Worm (Caenorhabditis elegans) whole organism, L3 larva: ENCODE results near the gene dnc-2.
A peak's percentile ranks its signal among the peaks of the same experiment; 100 is the strongest.

Source experiments
- R02D3.7 ChIP-seq: fragments of 150-350 bp; optimal IDR thresholded peaks from 2 replicates; lab custom pipeline; 2014; ENCODE audit warnings: missing biosample characterization, missing genetic modification characterization
- ZK546.5 ChIP-seq: sonication (generic microtip); optimal IDR thresholded peaks from 2 replicates; lab custom pipeline; 2017; ENCODE audit warnings: missing biosample characterization, missing genetic modification characterization
- aly-2 ChIP-seq: fragments of 150-350 bp; optimal IDR thresholded peaks from 2 replicates; lab custom pipeline; 2014; ENCODE audit warnings: missing biosample characterization, missing genetic modification characterization
- ama-1 ChIP-seq: fragments of 150-350 bp; optimal IDR thresholded peaks from 2 replicates; lab custom pipeline; 2018
- ceh-16 ChIP-seq: sonication (generic microtip); optimal IDR thresholded peaks from 2 replicates; lab custom pipeline; 2017; ENCODE audit warnings: missing biosample characterization, missing genetic modification characterization
- ceh-82 ChIP-seq: fragments of 150-350 bp; optimal IDR thresholded peaks from 2 replicates; lab custom pipeline; 2014; ENCODE audit warnings: missing biosample characterization, missing genetic modification characterization
- ceh-9 ChIP-seq: sonication (generic microtip); optimal IDR thresholded peaks from 2 replicates; lab custom pipeline; 2018; ENCODE audit warnings: missing biosample characterization, missing genetic modification characterization
- daf-12 ChIP-seq: fragments of 150-350 bp; optimal IDR thresholded peaks from 2 replicates; lab custom pipeline; 2014; ENCODE audit warnings: missing biosample characterization, missing genetic modification reagents, missing genetic modification characterization
- egl-27 ChIP-seq: sonication (generic microtip); optimal IDR thresholded peaks from 4 replicates; lab custom pipeline; 2017; ENCODE audit warnings: missing biosample characterization, missing genetic modification reagents, missing genetic modification characterization
- egl-5 ChIP-seq: fragments of 150-350 bp; optimal IDR thresholded peaks from 2 replicates; lab custom pipeline; 2017; ENCODE audit warnings: missing biosample characterization, missing genetic modification reagents, missing genetic modification characterization, inconsistent platforms
- elt-1 ChIP-seq: fragments of 150-350 bp; optimal IDR thresholded peaks from 2 replicates; lab custom pipeline; 2014; ENCODE audit warnings: missing biosample characterization, missing genetic modification characterization
- elt-2 ChIP-seq: sonication (generic microtip); optimal IDR thresholded peaks from 2 replicates; lab custom pipeline; 2016; ENCODE audit warnings: missing genetic modification reagents, mild to moderate bottlenecking, missing genetic modification characterization, missing compliant biosample characterization
- elt-3 ChIP-seq, 3 experiments: fragments of 150-350 bp in 1 of 3; sonication (generic microtip) in 2 of 3; optimal IDR thresholded peaks; 2 replicates in 2 of 3; 4 replicates in 1 of 3; lab custom pipeline; 2014 to 2017; ENCODE audit warnings: missing biosample characterization in 3 of 3, missing genetic modification characterization in 3 of 3
- eor-1 ChIP-seq, 2 experiments: fragments of 150-350 bp; optimal IDR thresholded peaks; 2 replicates each; lab custom pipeline; 2014 to 2018; ENCODE audit warnings: missing biosample characterization in 2 of 2, missing genetic modification characterization in 2 of 2
- fkh-10 ChIP-seq: sonication (generic microtip); optimal IDR thresholded peaks from 2 replicates; lab custom pipeline; 2017; ENCODE audit warnings: missing biosample characterization, missing genetic modification reagents, missing genetic modification characterization
- fkh-2 ChIP-seq: fragments of 150-350 bp; optimal IDR thresholded peaks from 2 replicates; lab custom pipeline; 2014; ENCODE audit warnings: missing biosample characterization, missing genetic modification reagents, missing genetic modification characterization
- fos-1 ChIP-seq: fragments of 150-350 bp; optimal IDR thresholded peaks from 2 replicates; lab custom pipeline; 2014; ENCODE audit warnings: missing biosample characterization, missing genetic modification characterization
- hmg-11 ChIP-seq: sonication (generic microtip); optimal IDR thresholded peaks from 2 replicates; lab custom pipeline; 2016; ENCODE audit warnings: missing genetic modification characterization, missing compliant biosample characterization
- jun-1 ChIP-seq: fragments of 150-350 bp; optimal IDR thresholded peaks from 2 replicates; lab custom pipeline; 2014; ENCODE audit warnings: missing biosample characterization, missing genetic modification reagents, missing genetic modification characterization
- lin-15B ChIP-seq: fragments of 150-350 bp; optimal IDR thresholded peaks from 2 replicates; lab custom pipeline; 2014; ENCODE audit warnings: missing biosample characterization, missing genetic modification characterization
- lin-39 ChIP-seq: fragments of 150-350 bp; optimal IDR thresholded peaks from 2 replicates; lab custom pipeline; 2018; ENCODE audit warnings: missing biosample characterization, missing genetic modification reagents, missing genetic modification characterization
- lsy-12 ChIP-seq: sonication (generic microtip); optimal IDR thresholded peaks from 2 replicates; lab custom pipeline; 2016; ENCODE audit warnings: mild to moderate bottlenecking, missing genetic modification characterization, missing compliant biosample characterization
- mdl-1 ChIP-seq: fragments of 150-350 bp; optimal IDR thresholded peaks from 2 replicates; lab custom pipeline; 2014; ENCODE audit warnings: missing biosample characterization, missing genetic modification characterization
- mml-1 ChIP-seq: fragments of 150-350 bp; sonication (generic microtip); optimal IDR thresholded peaks from 3 replicates; lab custom pipeline; 2014; ENCODE audit warnings: missing biosample characterization, missing genetic modification characterization
- nfya-1 ChIP-seq: sonication (generic microtip); optimal IDR thresholded peaks from 2 replicates; lab custom pipeline; 2017; ENCODE audit warnings: missing genetic modification characterization, mild to moderate bottlenecking, missing compliant biosample characterization, antibody characterized with exemption, moderate library complexity; ENCODE audit not compliant: insufficient read depth
- nhr-23 ChIP-seq: fragments of 150-350 bp; optimal IDR thresholded peaks from 2 replicates; lab custom pipeline; 2014; ENCODE audit warnings: missing biosample characterization, missing genetic modification reagents, missing genetic modification characterization
- nhr-25 ChIP-seq: sonication (generic microtip); optimal IDR thresholded peaks from 2 replicates; lab custom pipeline; 2017; ENCODE audit warnings: missing biosample characterization, missing genetic modification characterization
- nhr-28 ChIP-seq: fragments of 150-350 bp; optimal IDR thresholded peaks from 2 replicates; lab custom pipeline; 2014; ENCODE audit warnings: missing biosample characterization, missing genetic modification characterization
- nhr-43 ChIP-seq: sonication (generic microtip); optimal IDR thresholded peaks from 2 replicates; lab custom pipeline; 2016; ENCODE audit warnings: mild to moderate bottlenecking, missing genetic modification characterization, missing compliant biosample characterization; ENCODE audit not compliant: poor library complexity, severe bottlenecking
- nhr-67 ChIP-seq: fragments of 150-350 bp; optimal IDR thresholded peaks from 2 replicates; lab custom pipeline; 2014; ENCODE audit warnings: missing biosample characterization, missing genetic modification characterization
- nhr-76 ChIP-seq: fragments of 150-350 bp; sonication (generic microtip); optimal IDR thresholded peaks from 5 replicates; lab custom pipeline; 2014; ENCODE audit warnings: missing biosample characterization, missing genetic modification characterization
- nhr-77 ChIP-seq: fragments of 150-350 bp; optimal IDR thresholded peaks from 2 replicates; lab custom pipeline; 2014; ENCODE audit warnings: missing biosample characterization, missing genetic modification characterization
- pha-4 ChIP-seq: fragments of 150-350 bp; optimal IDR thresholded peaks from 2 replicates; lab custom pipeline; 2014; ENCODE audit warnings: missing biosample characterization, missing genetic modification reagents, missing genetic modification characterization
- pqm-1 ChIP-seq: fragments of 150-350 bp; optimal IDR thresholded peaks from 2 replicates; lab custom pipeline; 2017; ENCODE audit warnings: missing biosample characterization, missing genetic modification characterization, inconsistent platforms
- sea-2 ChIP-seq: fragments of 150-350 bp; sonication (generic microtip); optimal IDR thresholded peaks from 4 replicates; lab custom pipeline; 2014; ENCODE audit warnings: missing biosample characterization, missing genetic modification reagents, missing genetic modification characterization
- skn-1 ChIP-seq: fragments of 150-350 bp; optimal IDR thresholded peaks from 2 replicates; lab custom pipeline; 2014; ENCODE audit warnings: missing biosample characterization, missing genetic modification characterization
- snpc-4 ChIP-seq: fragments of 150-350 bp; optimal IDR thresholded peaks from 2 replicates; lab custom pipeline; 2014; ENCODE audit warnings: missing biosample characterization, missing genetic modification characterization
- tbx-2 ChIP-seq: sonication (generic microtip); optimal IDR thresholded peaks from 2 replicates; lab custom pipeline; 2016; ENCODE audit warnings: mild to moderate bottlenecking, missing genetic modification characterization, missing compliant biosample characterization
- unc-62 ChIP-seq: fragments of 150-350 bp; sonication (generic microtip); optimal IDR thresholded peaks from 4 replicates; lab custom pipeline; 2014; ENCODE audit warnings: missing biosample characterization, missing genetic modification reagents, missing genetic modification characterization
- zag-1 ChIP-seq: fragments of 150-350 bp; optimal IDR thresholded peaks from 2 replicates; lab custom pipeline; 2014; ENCODE audit warnings: missing biosample characterization, missing genetic modification characterization
- ztf-11 ChIP-seq: fragments of 150-350 bp; optimal IDR thresholded peaks from 2 replicates; lab custom pipeline; 2014; ENCODE audit warnings: missing biosample characterization, missing genetic modification characterization
- ztf-4 ChIP-seq: fragments of 150-350 bp; optimal IDR thresholded peaks from 2 replicates; lab custom pipeline; 2014; ENCODE audit warnings: missing biosample characterization, missing genetic modification characterization

Gene dnc-2

DNA sequence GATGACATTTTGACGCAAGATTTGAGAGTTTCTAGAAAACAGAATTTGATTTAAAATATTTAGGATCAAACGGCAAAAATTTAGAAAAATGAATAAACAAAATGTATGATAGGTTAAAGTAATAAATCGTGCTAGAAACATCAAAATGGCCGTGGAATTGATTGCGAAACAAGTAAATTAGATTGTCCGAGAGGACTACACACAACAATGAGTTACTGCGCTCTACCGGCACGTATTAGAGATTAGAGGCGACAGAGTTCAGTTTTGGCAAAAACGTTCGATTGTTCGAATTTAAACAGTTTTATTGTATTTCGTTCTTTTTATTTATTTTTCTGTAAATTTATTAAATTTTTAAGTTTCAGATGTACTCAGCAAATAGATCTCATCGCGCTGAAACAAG lies at the start of gene dnc-2, which contains the start of gene bcl-7:
Gene dnc-2, minus strand, starts transcription at position 33 of the 400 bp plus-strand sequence.
Gene bcl-7, plus strand, starts transcription at position 363 of the 400 bp plus-strand sequence.
- peak; percentile 82 for TF ChIP-seq pha-4 (tag; lab: Kevin White, UChicago)
- TF ChIP-seq nhr-23 (tag; lab: Kevin White, UChicago) = peak; percentile 59
- TF ChIP-seq nhr-28 = no peak
- TF ChIP-seq egl-5 = no peak
- peak; percentile 62 for TF ChIP-seq hmg-11 (tag; lab: Kevin White, UChicago)
- no peak for TF ChIP-seq ceh-9 (tag; lab: Kevin White, UChicago)
- TF ChIP-seq egl-27 = no peak
- TF ChIP-seq lin-39 (tag; lab: Kevin White, UChicago) = peak; percentile 65
- TF ChIP-seq jun-1 (tag; lab: Kevin White, UChicago) = no peak
- TF ChIP-seq elt-1 = no peak
- no peak for TF ChIP-seq mdl-1 (tag; lab: Kevin White, UChicago)
- TF ChIP-seq fkh-10 = no peak
- TF ChIP-seq daf-12 (tag; lab: Kevin White, UChicago) = no peak
- no peak for TF ChIP-seq R02D3.7
- TF ChIP-seq elt-3 (tag; optimal IDR thresholded peaks at IDR 0.05; lab: Kevin White, UChicago) = no peak
- TF ChIP-seq zag-1 (tag; lab: Kevin White, UChicago) = no peak
- TF ChIP-seq nhr-25 (tag; lab: Kevin White, UChicago) = peak; percentile 49
- no peak for TF ChIP-seq ceh-16
- no peak for TF ChIP-seq ztf-11 (tag; lab: Kevin White, UChicago)
- TF ChIP-seq nhr-43 (tag; lab: Kevin White, UChicago) = peak; percentile 37
- TF ChIP-seq ZK546.5 = no peak
- TF ChIP-seq fkh-2 (tag; lab: Kevin White, UChicago) = no peak
- TF ChIP-seq pqm-1 (tag; lab: Kevin White, UChicago) = peak; percentile 21
- peak; percentile 22 for TF ChIP-seq snpc-4 (tag; lab: Kevin White, UChicago)
- no peak for TF ChIP-seq nhr-76
- TF ChIP-seq nfya-1 = peak; percentile 64
- peak; percentile 82 for TF ChIP-seq lin-15B (tag; lab: Kevin White, UChicago)
- TF ChIP-seq elt-2 (tag; lab: Kevin White, UChicago) = peak; percentile 16
- TF ChIP-seq mml-1 = no peak
- no peak for TF ChIP-seq ztf-4 (tag; lab: Kevin White, UChicago)
- TF ChIP-seq unc-62 (GFP tag; lab: Kevin White, UChicago) = no peak
- TF ChIP-seq lsy-12 (tag; lab: Kevin White, UChicago) = no peak
- no peak for TF ChIP-seq skn-1
- no peak for TF ChIP-seq nhr-67 (tag; lab: Kevin White, UChicago)
- TF ChIP-seq nhr-77 = no peak

DNA sequence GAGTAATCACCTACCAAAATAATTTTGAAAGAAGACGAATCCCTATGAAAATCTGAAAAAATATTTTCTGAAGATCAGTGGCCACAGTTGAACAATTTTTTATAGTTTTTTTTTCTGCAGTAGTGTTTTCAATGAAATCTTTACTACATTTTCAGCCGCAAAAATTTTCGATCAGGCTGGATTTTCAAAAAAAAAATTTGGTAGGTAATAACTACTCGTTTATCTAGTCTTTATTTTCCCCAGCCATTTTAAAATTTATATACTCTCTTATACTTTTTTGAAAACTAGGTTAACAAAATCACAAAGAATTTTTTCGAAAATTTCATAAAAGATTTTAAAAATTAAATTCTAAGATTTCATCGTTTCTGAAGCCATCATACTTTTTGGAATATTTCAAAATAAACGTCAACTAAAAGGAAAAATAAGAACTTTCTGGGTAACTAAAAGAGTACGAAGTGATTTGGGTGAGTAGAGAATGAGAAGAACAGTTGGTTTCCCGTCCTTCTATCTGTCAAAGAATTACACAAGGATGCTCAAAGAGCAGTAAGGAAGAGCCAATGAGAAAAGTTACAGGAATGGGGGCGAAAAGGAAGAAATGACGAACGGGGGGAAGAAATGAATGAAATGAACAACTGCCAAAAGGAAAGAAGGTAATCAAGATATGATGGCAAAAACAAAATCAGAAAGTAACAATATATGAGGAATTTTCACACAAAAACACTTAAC lies 49.6 kb upstream of the dnc-2 start, which contains the start of gene mlp-1:
Gene mlp-1, minus strand, starts transcription at position 51 of the 726 bp plus-strand sequence.
- TF ChIP-seq aly-2 (tag; lab: Kevin White, UChicago) = no peak
- TF ChIP-seq nhr-77 = no peak
- no peak for TF ChIP-seq skn-1
- TF ChIP-seq egl-5 = no peak
- no peak for TF ChIP-seq elt-2 (tag; lab: Kevin White, UChicago)
- TF ChIP-seq fos-1 = no peak
- no peak for TF ChIP-seq tbx-2 (tag; lab: Kevin White, UChicago)
- TF ChIP-seq nhr-28 = no peak
- TF ChIP-seq, all 47 proteins: peak for 0

DNA sequence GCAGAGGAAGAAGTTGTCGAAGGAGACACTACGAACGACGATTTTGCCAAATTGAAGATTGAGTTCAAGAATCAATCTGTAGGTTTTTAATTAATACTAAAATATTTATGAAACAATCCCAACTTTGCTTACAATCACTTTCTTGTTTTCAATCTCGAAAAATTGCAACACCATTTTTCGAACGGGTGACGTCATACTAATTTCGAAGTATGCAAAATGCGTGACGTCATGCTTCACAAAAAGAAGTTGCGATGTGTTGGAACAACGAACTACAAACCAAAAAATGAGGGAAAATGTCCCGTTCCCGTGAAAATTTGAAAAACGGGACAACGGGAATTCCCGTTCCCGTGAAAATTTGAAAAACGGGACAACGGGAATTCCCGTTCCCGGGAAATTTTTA lies 42.1 kb upstream of the dnc-2 start:
- no peak for TF ChIP-seq daf-12 (tag; lab: Kevin White, UChicago)
- no peak for TF ChIP-seq mml-1
- TF ChIP-seq sea-2 (GFP tag; lab: Kevin White, UChicago) = no peak
- TF ChIP-seq nhr-28 = no peak
- TF ChIP-seq nhr-77 = no peak
- no peak for TF ChIP-seq ceh-82 (tag; lab: Kevin White, UChicago)
- no peak for TF ChIP-seq ama-1 (lab: Kevin White, UChicago)
- no peak for TF ChIP-seq eor-1 (tag; optimal IDR thresholded peaks at IDR 0.05; lab: Kevin White, UChicago)
- TF ChIP-seq fkh-2 (tag; lab: Kevin White, UChicago) = no peak
- TF ChIP-seq zag-1 (tag; lab: Kevin White, UChicago) = no peak
- no peak for TF ChIP-seq nhr-23 (tag; lab: Kevin White, UChicago)
